Worm (Caenorhabditis elegans) whole organism, L4/young adult: ENCODE measurements around the gene spe-6.

Source experiments
- W03F9.2 ChIP-seq: fragments of 150-350 bp; optimal IDR thresholded peaks from 2 replicates; lab custom pipeline; 2014; ENCODE audit warnings: missing biosample characterization, missing genetic modification characterization
- dao-5 ChIP-seq: sonication (generic microtip); optimal IDR thresholded peaks from 2 replicates; lab custom pipeline; 2016; ENCODE audit warnings: missing genotype, missing genetic modification characterization, moderate library complexity, missing compliant biosample characterization
- him-1 ChIP-seq: sonication (generic microtip); optimal IDR thresholded peaks from 2 replicates; lab custom pipeline; 2016; ENCODE audit warnings: missing genotype, missing genetic modification reagents, missing genetic modification characterization, missing compliant biosample characterization

- no peak for TF ChIP-seq W03F9.2 (tag; lab: Kevin White, UChicago)
- TF ChIP-seq him-1 (tag; lab: Kevin White, UChicago) = no peak
- TF ChIP-seq dao-5 (tag; lab: Kevin White, UChicago) = no peak
Measured at ce11 chrIII:11544947-11545346, 39.7 kb downstream of the spe-6 start.
